Fruit fly (Drosophila melanogaster) whole organism, prepupa: Measurements from ENCODE around the gene Mul1.

Experiments
- Blimp-1 ChIP-seq: fragments of 200-800 bp; sonication (Bioruptor generic); optimal IDR thresholded peaks from 3 replicates; lab custom pipeline; 2017; ENCODE audit warnings: missing biosample characterization, missing genetic modification characterization, mild to moderate bottlenecking, moderate library complexity, missing genetic modification reagents
- CG11902 ChIP-seq: fragments of 200-800 bp; sonication (Bioruptor generic); optimal IDR thresholded peaks from 3 replicates; lab custom pipeline; 2016; ENCODE audit warnings: missing biosample characterization, missing genetic modification characterization
- CG15336 ChIP-seq: fragments of 200-800 bp; sonication (Bioruptor generic); IDR thresholded peaks from 2 replicates; pipeline ENCODE4 v1.3.6; 2022; ENCODE audit warnings: missing biosample characterization, missing genetic modification characterization
- CG3032 ChIP-seq: fragments of 200-800 bp; optimal IDR thresholded peaks from 2 replicates; lab custom pipeline; 2019; ENCODE audit warnings: missing biosample characterization, mild to moderate bottlenecking, missing genetic modification characterization, moderate library complexity
- CG32006 ChIP-seq: fragments of 200-800 bp; sonication (Bioruptor generic); optimal IDR thresholded peaks from 3 replicates; lab custom pipeline; 2017; ENCODE audit warnings: missing biosample characterization, mild to moderate bottlenecking, missing genetic modification characterization
- CG34406 ChIP-seq: fragments of 200-800 bp; sonication (Bioruptor generic); optimal IDR thresholded peaks from 3 replicates; lab custom pipeline; 2016; ENCODE audit warnings: missing biosample characterization, missing genetic modification characterization
- CG4318 ChIP-seq: fragments of 200-800 bp; sonication (Bioruptor generic); optimal IDR thresholded peaks from 3 replicates; lab custom pipeline; 2017; ENCODE audit warnings: missing biosample characterization, mild to moderate bottlenecking, missing genetic modification characterization
- CG6163 ChIP-seq: fragments of 200-800 bp; sonication (Bioruptor generic); IDR thresholded peaks from 3 replicates; pipeline ENCODE4 v1.3.6; 2022; ENCODE audit warnings: missing biosample characterization, missing genetic modification characterization
- CG6808 ChIP-seq: fragments of 200-800 bp; sonication (Bioruptor generic); optimal IDR thresholded peaks from 3 replicates; lab custom pipeline; 2017; ENCODE audit warnings: missing biosample characterization, missing genetic modification characterization, mild to moderate bottlenecking, moderate library complexity, missing genetic modification reagents
- CG6854 ChIP-seq: fragments of 200-800 bp; sonication (Bioruptor generic); optimal IDR thresholded peaks from 2 replicates; lab custom pipeline; 2017; ENCODE audit warnings: missing biosample characterization, mild to moderate bottlenecking, missing genetic modification characterization
- CG7368 ChIP-seq: fragments of 200-800 bp; sonication (Bioruptor generic); optimal IDR thresholded peaks from 3 replicates; lab custom pipeline; 2016; ENCODE audit warnings: missing biosample characterization, missing genetic modification characterization
- CG8119 ChIP-seq: fragments of 200-800 bp; sonication (Bioruptor generic); IDR thresholded peaks from 3 replicates; pipeline ENCODE4 v1.3.6; 2022; ENCODE audit warnings: missing biosample characterization, missing genetic modification characterization
- CG8319 ChIP-seq: fragments of 200-800 bp; sonication (Bioruptor generic); optimal IDR thresholded peaks from 3 replicates; lab custom pipeline; 2016; ENCODE audit warnings: missing biosample characterization, missing genetic modification characterization
- Eip78C ChIP-seq: fragments of 200-800 bp; sonication (Bioruptor generic); peaks from one replicate; lab custom pipeline; 2016; ENCODE audit warnings: missing biosample characterization, missing genetic modification characterization
- Ets21C ChIP-seq: fragments of 200-800 bp; sonication (Bioruptor generic); optimal IDR thresholded peaks from 3 replicates; lab custom pipeline; 2016; ENCODE audit warnings: missing biosample characterization, missing genetic modification characterization
- Hr4 ChIP-seq: fragments of 200-800 bp; sonication (Bioruptor generic); optimal IDR thresholded peaks from 3 replicates; lab custom pipeline; 2016; ENCODE audit warnings: missing biosample characterization, missing genetic modification characterization
- Lpt ChIP-seq: fragments of 200-800 bp; sonication (Bioruptor generic); optimal IDR thresholded peaks from 3 replicates; lab custom pipeline; 2016; ENCODE audit warnings: missing biosample characterization, missing genetic modification characterization
- Smox ChIP-seq: fragments of 200-800 bp; sonication (Bioruptor generic); optimal IDR thresholded peaks from 3 replicates; lab custom pipeline; 2016; ENCODE audit warnings: missing biosample characterization, missing genetic modification characterization
- Sox102F ChIP-seq: fragments of 200-800 bp; sonication (Bioruptor generic); optimal IDR thresholded peaks from 2 replicates; lab custom pipeline; 2016; ENCODE audit warnings: missing biosample characterization, mild to moderate bottlenecking, missing genetic modification characterization
- Sox15 ChIP-seq: fragments of 200-800 bp; sonication (Bioruptor generic); optimal IDR thresholded peaks from 3 replicates; lab custom pipeline; 2016; ENCODE audit warnings: missing biosample characterization, missing genetic modification characterization
- achi ChIP-seq: fragments of 200-800 bp; sonication (Bioruptor generic); optimal IDR thresholded peaks from 3 replicates; lab custom pipeline; 2016; ENCODE audit warnings: missing biosample characterization, missing genetic modification characterization
- acj6 ChIP-seq: fragments of 200-800 bp; sonication (Bioruptor generic); optimal IDR thresholded peaks from 3 replicates; lab custom pipeline; 2016; ENCODE audit warnings: missing biosample characterization, missing genetic modification characterization
- dac ChIP-seq: fragments of 200-800 bp; sonication (Bioruptor generic); optimal IDR thresholded peaks from 2 replicates; lab custom pipeline; 2017; ENCODE audit warnings: missing biosample characterization, mild to moderate bottlenecking, missing genetic modification characterization
- dsx ChIP-seq: fragments of 200-800 bp; optimal IDR thresholded peaks from 3 replicates; lab custom pipeline; 2019; ENCODE audit warnings: missing biosample characterization, mild to moderate bottlenecking, missing genetic modification characterization, moderate library complexity; ENCODE audit not compliant: poor library complexity, severe bottlenecking
- eg ChIP-seq: fragments of 200-800 bp; sonication (Bioruptor generic); IDR thresholded peaks from 3 replicates; pipeline ENCODE4 v1.3.6; 2022; ENCODE audit warnings: missing biosample characterization, missing genetic modification characterization
- fd59A ChIP-seq: fragments of 200-800 bp; sonication (Bioruptor generic); optimal IDR thresholded peaks from 2 replicates; lab custom pipeline; 2017; ENCODE audit warnings: missing biosample characterization, mild to moderate bottlenecking, missing genetic modification characterization, missing genetic modification reagents
- lz ChIP-seq: fragments of 200-800 bp; sonication (Bioruptor generic); optimal IDR thresholded peaks from 3 replicates; lab custom pipeline; 2016; ENCODE audit warnings: missing biosample characterization, missing genetic modification characterization
- pdm3 ChIP-seq: fragments of 200-800 bp; sonication (Bioruptor generic); optimal IDR thresholded peaks from 3 replicates; lab custom pipeline; 2016; ENCODE audit warnings: missing biosample characterization, missing genetic modification characterization
- spab ChIP-seq: fragments of 200-800 bp; sonication (Bioruptor generic); optimal IDR thresholded peaks from 2 replicates; lab custom pipeline; 2017; ENCODE audit warnings: missing biosample characterization, mild to moderate bottlenecking, missing genetic modification characterization, missing genetic modification reagents
- vri ChIP-seq: fragments of 200-800 bp; sonication (Bioruptor generic); optimal IDR thresholded peaks from 3 replicates; lab custom pipeline; 2016; ENCODE audit warnings: missing biosample characterization, mild to moderate bottlenecking, missing genetic modification characterization

Gene Mul1

DNA sequence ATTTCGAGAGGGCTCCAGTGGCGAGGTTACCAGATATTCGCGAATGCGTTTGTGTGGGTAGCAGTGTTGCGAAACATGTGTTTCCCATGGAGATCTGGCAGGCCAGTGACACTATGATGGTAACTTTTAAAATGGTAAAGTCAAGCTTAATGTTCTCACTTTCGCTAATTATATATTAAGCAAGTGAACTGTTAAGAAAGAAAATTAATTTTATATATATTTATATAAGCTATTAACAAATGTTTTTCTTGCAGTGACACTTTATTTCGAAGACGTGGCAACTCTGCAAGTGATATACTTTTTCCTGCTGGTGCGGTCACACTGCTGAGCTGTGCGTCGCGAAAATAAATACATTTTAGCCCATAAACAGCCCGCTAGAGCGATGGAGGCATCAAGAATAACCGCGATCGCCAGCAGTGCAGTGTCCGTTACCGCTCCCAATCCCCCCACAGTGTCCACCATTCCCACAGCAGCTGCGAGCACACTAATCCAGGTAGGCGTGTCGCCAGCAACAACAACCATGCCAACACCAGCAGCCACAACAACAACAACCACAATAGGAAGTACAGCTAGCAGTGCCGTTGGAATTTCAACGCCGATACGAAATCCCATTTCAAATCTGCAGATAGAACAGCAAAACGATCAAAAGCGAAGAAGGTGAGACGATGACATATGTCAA, 19.1 kb downstream of the Mul1 start, which contains the start of the genes CG11593 and Rcd5 (continued):
- peak; percentile 11 for TF ChIP-seq fd59A (GFP tag; lab: Kevin White, UChicago)
- TF ChIP-seq acj6 (GFP tag; lab: Kevin White, UChicago) = peak; percentile 69
- no peak for TF ChIP-seq Sox102F (GFP tag; lab: Kevin White, UChicago)
- no peak for TF ChIP-seq lz (GFP tag; lab: Kevin White, UChicago)
- peak; percentile 48 for TF ChIP-seq Lpt (GFP tag; lab: Kevin White, UChicago)
- peak; percentile 66 for TF ChIP-seq CG32006
- TF ChIP-seq CG6163 = peak; percentile 83
- TF ChIP-seq CG8319 (GFP tag; lab: Kevin White, UChicago) = peak; percentile 77
- TF ChIP-seq, all 60 proteins: peak for 21

DNA sequence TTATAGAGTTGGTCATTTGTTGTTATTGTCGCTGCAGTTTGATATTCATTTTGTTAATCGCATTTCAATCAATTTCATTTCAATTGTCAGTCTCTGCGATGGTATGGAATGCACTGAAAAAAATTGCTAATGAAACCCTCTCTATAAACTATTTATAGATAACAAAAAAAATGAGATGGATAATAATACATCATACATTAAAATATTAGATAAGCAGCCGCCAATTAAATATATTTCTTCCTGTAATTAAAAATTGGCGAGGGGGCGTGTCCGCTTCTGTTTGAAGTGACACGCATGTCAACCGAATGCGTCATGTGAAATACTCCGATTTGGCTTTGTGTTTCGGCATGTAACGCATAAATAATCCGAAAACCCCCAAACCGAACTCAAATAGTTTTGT, 23.2 kb downstream of the Mul1 start:
- TF ChIP-seq CG8319 (GFP tag; lab: Kevin White, UChicago) (no peak), eg (GFP tag; lab: Robert Waterston, UW) (0 out of 3 replicates have a peak, but pooled peaks have one; percentile 14)

DNA sequence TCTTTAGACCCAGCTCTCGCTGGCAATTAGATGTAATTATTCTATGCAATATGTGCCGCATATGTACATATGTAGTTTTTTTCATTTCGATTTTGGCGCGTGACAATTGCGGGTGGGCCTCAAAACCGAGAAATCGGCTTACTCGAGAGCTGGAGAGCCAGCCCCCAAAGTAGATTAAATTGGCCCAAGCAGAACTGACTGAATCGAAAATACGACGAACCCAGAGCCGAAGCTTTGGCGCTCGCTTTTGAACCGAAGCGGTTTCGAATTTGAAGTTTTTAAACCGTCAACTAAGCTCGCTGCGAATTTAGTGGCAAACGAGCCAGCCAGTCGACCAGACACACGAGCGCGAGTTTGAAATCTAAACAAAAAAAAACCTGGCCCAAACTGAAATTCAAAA, 25.0 kb downstream of the Mul1 start, which contains the start of gene CG1136:
TSS of gene CG1136 (plus strand) at position 308 of the 400 bp plus-strand sequence.
- 0 out of 3 replicates have a peak, but pooled peaks have one; percentile 11 for TF ChIP-seq eg (GFP tag; lab: Robert Waterston, UW)
- no peak for TF ChIP-seq Smox (GFP tag; lab: Kevin White, UChicago)
- no peak for TF ChIP-seq CG7368

DNA sequence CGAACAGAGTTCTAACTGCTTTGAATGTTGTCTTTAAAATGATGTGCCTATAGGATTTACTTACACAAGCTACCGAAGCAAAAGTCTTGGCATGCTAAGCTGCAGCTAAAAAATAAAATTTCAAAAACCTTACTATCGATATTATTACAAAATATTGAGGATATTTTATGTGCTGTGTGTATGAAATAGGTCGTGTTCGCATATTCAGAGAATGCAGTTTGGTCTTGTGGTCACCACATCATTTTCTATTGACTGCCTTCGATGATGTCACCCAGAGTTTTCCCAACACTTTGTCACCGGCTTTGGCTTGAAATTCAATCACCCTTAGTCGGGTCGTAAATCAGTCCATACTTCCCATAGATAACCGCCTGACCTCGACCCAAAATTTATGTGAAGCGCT, 26.4 kb downstream of the Mul1 start, which contains the start of gene Dpy-30L2:
TSS of gene Dpy-30L2 (minus strand) at position 101 of the 400 bp plus-strand sequence.
- no peak for TF ChIP-seq CG6854 (GFP tag; lab: Kevin White, UChicago)
- no peak for TF ChIP-seq CG15336
- no peak for TF ChIP-seq pdm3
- no peak for TF ChIP-seq dac
- no peak for TF ChIP-seq dsx
- TF ChIP-seq Hr4 (GFP tag; lab: Kevin White, UChicago) = no peak
- TF ChIP-seq CG3032 (tag; lab: Kevin White, UChicago) = no peak
- no peak for TF ChIP-seq CG8319 (GFP tag; lab: Kevin White, UChicago)

DNA sequence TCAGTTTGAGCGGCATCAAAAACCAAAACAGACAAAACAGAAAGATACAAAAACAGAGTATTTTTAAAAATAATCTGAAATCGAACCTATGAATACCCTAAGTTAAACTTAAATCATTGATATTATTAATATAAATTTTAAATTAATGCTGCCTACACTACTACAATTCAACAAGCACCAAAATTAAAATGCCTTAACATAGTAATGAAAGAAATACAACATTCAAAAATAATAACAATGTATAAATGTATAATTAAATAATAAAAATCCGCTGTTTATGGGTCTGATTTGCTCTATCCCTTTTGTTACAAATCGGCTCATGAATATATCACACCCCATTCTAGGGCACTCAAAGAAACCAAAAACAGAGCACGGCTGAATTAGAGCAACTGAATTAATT, 27.8 kb downstream of the Mul1 start:
- TF ChIP-seq Ets21C (GFP tag; lab: Kevin White, UChicago) (no peak), Eip78C (GFP tag; lab: Kevin White, UChicago) (peak; percentile 30)

DNA sequence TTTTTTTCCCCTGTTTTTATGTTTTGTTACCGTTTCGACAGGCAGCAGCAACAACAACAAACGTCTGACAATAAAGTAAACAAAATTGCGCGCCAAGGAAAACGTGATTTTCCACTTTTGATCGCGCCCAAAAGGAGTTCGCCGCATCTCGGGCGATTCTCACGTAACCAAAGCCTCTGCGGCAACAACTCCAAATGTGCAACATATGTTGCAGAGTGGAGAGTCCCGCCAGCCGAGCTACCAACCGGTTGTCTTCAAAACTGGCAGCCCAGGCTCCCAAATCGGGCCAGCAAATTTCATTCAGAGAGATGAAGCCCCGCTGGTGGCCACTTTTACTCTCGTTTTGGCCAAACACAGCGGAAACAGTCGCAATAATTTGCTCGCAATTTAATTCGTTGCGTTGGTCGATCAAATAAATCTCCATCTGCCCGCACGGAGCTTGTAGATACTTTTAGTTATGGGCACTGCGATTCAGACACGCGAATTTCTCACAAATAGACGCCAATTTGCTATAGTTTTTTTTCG, 34.2 kb downstream of the Mul1 start:
- TF ChIP-seq CG8119 = 0 out of 3 replicates have a peak, but pooled peaks have one; percentile 35
- no peak for TF ChIP-seq Smox (GFP tag; lab: Kevin White, UChicago)
- no peak for TF ChIP-seq CG11902 (GFP tag; lab: Kevin White, UChicago)
- TF ChIP-seq vri (GFP tag; lab: Kevin White, UChicago) = peak; percentile 4
- no peak for TF ChIP-seq CG3032 (tag; lab: Kevin White, UChicago)
- no peak for TF ChIP-seq CG15336
- no peak for TF ChIP-seq CG6808 (GFP tag; lab: Kevin White, UChicago)
- no peak for TF ChIP-seq eg (GFP tag; lab: Robert Waterston, UW)
- no peak for TF ChIP-seq CG34406 (GFP tag; lab: Kevin White, UChicago)
- no peak for TF ChIP-seq achi (GFP tag; lab: Kevin White, UChicago)
- peak; percentile 77 for TF ChIP-seq dsx
- TF ChIP-seq CG6854 (GFP tag; lab: Kevin White, UChicago) = peak; percentile 64
- no peak for TF ChIP-seq Sox15 (GFP tag; lab: Kevin White, UChicago)
- no peak for TF ChIP-seq spab (GFP tag; lab: Kevin White, UChicago)
- TF ChIP-seq Blimp-1 (GFP tag; lab: Kevin White, UChicago) = peak; percentile 91
- TF ChIP-seq CG4318 (GFP tag; lab: Kevin White, UChicago) = no peak
